Worm (Caenorhabditis elegans) whole organism, L4/young adult: ENCODE data around the gene F17C8.6.

Source experiments
- dao-5 ChIP-seq: sonication (generic microtip); optimal IDR thresholded peaks from 2 replicates; lab custom pipeline; 2016; ENCODE audit warnings: missing genotype, missing genetic modification characterization, moderate library complexity, missing compliant biosample characterization
- him-1 ChIP-seq: sonication (generic microtip); optimal IDR thresholded peaks from 2 replicates; lab custom pipeline; 2016; ENCODE audit warnings: missing genotype, missing genetic modification reagents, missing genetic modification characterization, missing compliant biosample characterization

ce11 chrIII:4696903-4697302 is 48.9 kb downstream of the F17C8.6 start:
- TF ChIP-seq him-1 (tag; lab: Kevin White, UChicago) (no peak), dao-5 (tag; lab: Kevin White, UChicago) (no peak)
